Worm (Caenorhabditis elegans) whole organism, L1 larva: ENCODE data around the gene hlh-29.

Source experiments
- C04F5.9 ChIP-seq: sonication (generic microtip); optimal IDR thresholded peaks from 2 replicates; lab custom pipeline; 2016; ENCODE audit warnings: missing genetic modification characterization, missing compliant biosample characterization
- C16A3.4 ChIP-seq: fragments of 150-350 bp; optimal IDR thresholded peaks from 2 replicates; lab custom pipeline; 2014; ENCODE audit warnings: missing biosample characterization, missing genetic modification characterization
- C34B4.2 ChIP-seq: sonication (generic microtip); optimal IDR thresholded peaks from 2 replicates; lab custom pipeline; 2017; ENCODE audit warnings: mild to moderate bottlenecking, missing genetic modification characterization, missing compliant biosample characterization
- Y116A8C.19 ChIP-seq: sonication (generic microtip); optimal IDR thresholded peaks from 2 replicates; lab custom pipeline; 2016; ENCODE audit warnings: missing compliant biosample characterization, missing genetic modification characterization, borderline replicate concordance
- aha-1 ChIP-seq: fragments of 150-350 bp; optimal IDR thresholded peaks from 2 replicates; lab custom pipeline; 2014; ENCODE audit warnings: missing biosample characterization, missing genetic modification characterization
- alr-1 ChIP-seq: fragments of 200-800 bp; sonication (Bioruptor generic); optimal IDR thresholded peaks from 2 replicates; lab custom pipeline; 2018; ENCODE audit warnings: borderline replicate concordance, mild to moderate bottlenecking, missing genetic modification characterization, missing compliant biosample characterization
- blmp-1 ChIP-seq: fragments of 150-350 bp; optimal IDR thresholded peaks from 2 replicates; lab custom pipeline; 2014; ENCODE audit warnings: missing biosample characterization, missing genetic modification characterization
- ceh-90 ChIP-seq: sonication (generic microtip); optimal IDR thresholded peaks from 2 replicates; lab custom pipeline; 2016; ENCODE audit warnings: missing genetic modification characterization, missing compliant biosample characterization
- ces-1 ChIP-seq: fragments of 150-350 bp; optimal IDR thresholded peaks from 2 replicates; lab custom pipeline; 2014; ENCODE audit warnings: missing biosample characterization, missing genetic modification reagents, missing genetic modification characterization
- dpl-1 ChIP-seq, 3 experiments: fragments of 150-350 bp in 2 of 3; sonication (generic microtip) in 1 of 3; optimal IDR thresholded peaks; 2 replicates each; lab custom pipeline; 2014 to 2017; ENCODE audit warnings: missing biosample characterization in 3 of 3, missing genetic modification characterization in 3 of 3, missing genetic modification reagents in 3 of 3
- dsc-1 ChIP-seq: sonication (generic microtip); optimal IDR thresholded peaks from 2 replicates; lab custom pipeline; 2016; ENCODE audit warnings: mild to moderate bottlenecking, missing genetic modification characterization, missing compliant biosample characterization
- efl-3 ChIP-seq: fragments of 200-800 bp; sonication (Bioruptor generic); optimal IDR thresholded peaks from 2 replicates; lab custom pipeline; 2018; ENCODE audit warnings: mild to moderate bottlenecking, missing genetic modification characterization, missing compliant biosample characterization
- ets-5 ChIP-seq: fragments of 200-800 bp; sonication (Bioruptor generic); IDR thresholded peaks from 2 replicates; pipeline ENCODE4 v1.3.6; 2022; ENCODE audit warnings: missing genetic modification characterization, missing compliant biosample characterization
- fkh-10 ChIP-seq: sonication (generic microtip); optimal IDR thresholded peaks from 2 replicates; lab custom pipeline; 2017; ENCODE audit warnings: missing biosample characterization, missing genetic modification reagents, missing genetic modification characterization
- fkh-4 ChIP-seq: sonication (generic microtip); optimal IDR thresholded peaks from 2 replicates; lab custom pipeline; 2016; ENCODE audit warnings: missing compliant biosample characterization, missing genetic modification characterization, borderline replicate concordance
- fkh-8 ChIP-seq: sonication (generic microtip); optimal IDR thresholded peaks from 2 replicates; lab custom pipeline; 2016; ENCODE audit warnings: mild to moderate bottlenecking, missing genetic modification characterization, missing compliant biosample characterization
- fos-1 ChIP-seq: fragments of 150-350 bp; optimal IDR thresholded peaks from 2 replicates; lab custom pipeline; 2014; ENCODE audit warnings: missing biosample characterization, missing genetic modification characterization
- grh-1 ChIP-seq: fragments of 200-800 bp; sonication (Bioruptor generic); IDR thresholded peaks from 2 replicates; pipeline ENCODE4 v1.3.6; 2022; ENCODE audit warnings: missing genetic modification reagents, missing genetic modification characterization, missing compliant biosample characterization
- irx-1 ChIP-seq: sonication (generic microtip); optimal IDR thresholded peaks from 2 replicates; lab custom pipeline; 2016; ENCODE audit warnings: missing genetic modification characterization, missing compliant biosample characterization
- isw-1 ChIP-seq: fragments of 200-800 bp; sonication (Bioruptor generic); IDR thresholded peaks from 2 replicates; pipeline ENCODE4 v1.3.6; 2022; ENCODE audit warnings: missing genetic modification characterization, missing compliant biosample characterization
- lin-13 ChIP-seq: fragments of 150-350 bp; optimal IDR thresholded peaks from 2 replicates; lab custom pipeline; 2014; ENCODE audit warnings: missing biosample characterization, missing genetic modification reagents, missing genetic modification characterization
- lin-15B ChIP-seq: fragments of 150-350 bp; sonication (generic microtip); optimal IDR thresholded peaks from 3 replicates; lab custom pipeline; 2014; ENCODE audit warnings: missing biosample characterization, missing genetic modification characterization
- lin-35 ChIP-seq, 2 experiments: fragments of 150-350 bp; optimal IDR thresholded peaks; 2 replicates each; lab custom pipeline; 2014; ENCODE audit warnings: missing biosample characterization in 2 of 2, missing genetic modification characterization in 2 of 2, missing genetic modification reagents in 2 of 2
- lir-3 ChIP-seq: sonication (generic microtip); optimal IDR thresholded peaks from 2 replicates; lab custom pipeline; 2016; ENCODE audit warnings: mild to moderate bottlenecking, missing genetic modification characterization, moderate library complexity, missing compliant biosample characterization; ENCODE audit not compliant: poor library complexity
- lsy-2 ChIP-seq, 2 experiments: fragments of 150-350 bp; optimal IDR thresholded peaks; 2 replicates each; lab custom pipeline; 2014; ENCODE audit warnings: missing biosample characterization in 2 of 2, missing genetic modification characterization in 2 of 2
- mdl-1 ChIP-seq, 2 experiments: fragments of 150-350 bp; optimal IDR thresholded peaks; 2 replicates each; lab custom pipeline; 2014 to 2017; ENCODE audit warnings: missing biosample characterization in 2 of 2, missing genetic modification characterization in 2 of 2, inconsistent platforms in 1 of 2
- nhr-11 ChIP-seq: fragments of 150-350 bp; optimal IDR thresholded peaks from 2 replicates; lab custom pipeline; 2014; ENCODE audit warnings: missing biosample characterization, missing genetic modification characterization
- nhr-12 ChIP-seq: sonication (generic microtip); optimal IDR thresholded peaks from 2 replicates; lab custom pipeline; 2017; ENCODE audit warnings: missing biosample characterization, missing genetic modification characterization
- nhr-19 ChIP-seq: fragments of 200-800 bp; sonication (Bioruptor generic); conservative IDR thresholded peaks from 2 replicates; pipeline ENCODE4 v1.3.6; 2022; ENCODE audit warnings: missing genetic modification characterization, missing compliant biosample characterization
- nhr-20 ChIP-seq: sonication (generic microtip); optimal IDR thresholded peaks from 2 replicates; lab custom pipeline; 2016; ENCODE audit warnings: mild to moderate bottlenecking, missing genetic modification characterization, missing compliant biosample characterization
- nhr-237 ChIP-seq: fragments of 150-350 bp; optimal IDR thresholded peaks from 2 replicates; lab custom pipeline; 2014; ENCODE audit warnings: missing biosample characterization, missing genetic modification characterization
- nhr-28 ChIP-seq: fragments of 150-350 bp; optimal IDR thresholded peaks from 2 replicates; lab custom pipeline; 2014; ENCODE audit warnings: missing biosample characterization, missing genetic modification characterization
- nhr-71 ChIP-seq: sonication (generic microtip); optimal IDR thresholded peaks from 2 replicates; lab custom pipeline; 2016; ENCODE audit warnings: mild to moderate bottlenecking, missing genetic modification characterization, moderate library complexity, missing compliant biosample characterization
- nhr-76 ChIP-seq: sonication (generic microtip); optimal IDR thresholded peaks from 2 replicates; lab custom pipeline; 2017; ENCODE audit warnings: missing biosample characterization, missing genetic modification characterization
- nhr-77 ChIP-seq: fragments of 150-350 bp; optimal IDR thresholded peaks from 2 replicates; lab custom pipeline; 2014; ENCODE audit warnings: missing biosample characterization, missing genetic modification characterization
- nhr-84 ChIP-seq: sonication (generic microtip); optimal IDR thresholded peaks from 2 replicates; lab custom pipeline; 2017; ENCODE audit warnings: missing biosample characterization, missing genetic modification characterization
- nhr-85 ChIP-seq: sonication (generic microtip); peaks from one replicate; lab custom pipeline; 2016; ENCODE audit warnings: missing genetic modification characterization, inconsistent platforms, missing compliant biosample characterization
- nhr-90 ChIP-seq: sonication (generic microtip); optimal IDR thresholded peaks from 2 replicates; lab custom pipeline; 2016; ENCODE audit warnings: mild to moderate bottlenecking, missing genetic modification characterization, missing compliant biosample characterization; ENCODE audit not compliant: poor library complexity
- pag-3 ChIP-seq: sonication (generic microtip); optimal IDR thresholded peaks from 2 replicates; lab custom pipeline; 2017; ENCODE audit warnings: missing genetic modification characterization, mild to moderate bottlenecking, missing compliant biosample characterization, antibody characterized with exemption, borderline replicate concordance; ENCODE audit not compliant: insufficient read depth
- pqm-1 ChIP-seq: sonication (generic microtip); optimal IDR thresholded peaks from 3 replicates; lab custom pipeline; 2017; ENCODE audit warnings: missing biosample characterization, missing genetic modification characterization
- rnt-1 ChIP-seq: sonication (generic microtip); optimal IDR thresholded peaks from 2 replicates; lab custom pipeline; 2016; ENCODE audit warnings: mild to moderate bottlenecking, missing genetic modification characterization, moderate library complexity, missing compliant biosample characterization
- snpc-4 ChIP-seq: fragments of 150-350 bp; optimal IDR thresholded peaks from 2 replicates; lab custom pipeline; 2014; ENCODE audit warnings: missing biosample characterization, missing genetic modification characterization
- snu-23 ChIP-seq: sonication (generic microtip); optimal IDR thresholded peaks from 2 replicates; lab custom pipeline; 2016; ENCODE audit warnings: missing genetic modification characterization, missing compliant biosample characterization
- sup-37 ChIP-seq: fragments of 200-800 bp; sonication (Bioruptor generic); optimal IDR thresholded peaks from 2 replicates; lab custom pipeline; 2018; ENCODE audit warnings: mild to moderate bottlenecking, missing genetic modification characterization, missing compliant biosample characterization
- swsn-7 ChIP-seq: sonication (generic microtip); optimal IDR thresholded peaks from 2 replicates; lab custom pipeline; 2016; ENCODE audit warnings: missing genetic modification characterization, missing compliant biosample characterization
- tbx-2 ChIP-seq: sonication (generic microtip); optimal IDR thresholded peaks from 2 replicates; lab custom pipeline; 2016; ENCODE audit warnings: missing genetic modification characterization, missing compliant biosample characterization
- tlp-1 ChIP-seq: fragments of 150-350 bp; optimal IDR thresholded peaks from 2 replicates; lab custom pipeline; 2014; ENCODE audit warnings: missing biosample characterization, missing genetic modification characterization
- unc-130 ChIP-seq: fragments of 150-350 bp; optimal IDR thresholded peaks from 2 replicates; lab custom pipeline; 2017; ENCODE audit warnings: missing biosample characterization, missing genetic modification characterization, inconsistent platforms
- unc-62 ChIP-seq: fragments of 150-350 bp; optimal IDR thresholded peaks from 2 replicates; lab custom pipeline; 2014; ENCODE audit warnings: missing biosample characterization, missing genetic modification reagents, missing genetic modification characterization
- vab-15 ChIP-seq: sonication (generic microtip); optimal IDR thresholded peaks from 2 replicates; lab custom pipeline; 2017; ENCODE audit warnings: missing genotype, mild to moderate bottlenecking, missing genetic modification characterization, missing compliant biosample characterization
- xbp-1 ChIP-seq: sonication (generic microtip); optimal IDR thresholded peaks from 2 replicates; lab custom pipeline; 2016; ENCODE audit warnings: missing genetic modification characterization, missing compliant biosample characterization
- zag-1 ChIP-seq: fragments of 150-350 bp; optimal IDR thresholded peaks from 2 replicates; lab custom pipeline; 2014; ENCODE audit warnings: missing biosample characterization, missing genetic modification characterization
- ztf-4 ChIP-seq: fragments of 150-350 bp; optimal IDR thresholded peaks from 2 replicates; lab custom pipeline; 2014; ENCODE audit warnings: missing biosample characterization, missing genetic modification characterization

hlh-29 gene

ce11 chrX:17513507-17514113 is 34.8 kb downstream of the hlh-29 start, which contains the start of gene nhr-1 (continued):
- peak; percentile 54 to 74 for TF ChIP-seq lin-35 (GFP tag; optimal IDR thresholded peaks at IDR 0.05; lab: Kevin White, UChicago)
- TF ChIP-seq dsc-1 (tag; lab: Kevin White, UChicago) = peak; percentile 88
- TF ChIP-seq lsy-2 (tag; optimal IDR thresholded peaks at IDR 0.05; lab: Kevin White, UChicago) = peak; percentile 74 to 88
- TF ChIP-seq sup-37 (GFP tag; lab: Kevin White, UChicago) = peak; percentile 24
- TF ChIP-seq nhr-84 = no peak
- TF ChIP-seq ets-5 (GFP tag; lab: Robert Waterston, UW) = no peak
- TF ChIP-seq rnt-1 (tag; lab: Kevin White, UChicago) = peak; percentile 88
- TF ChIP-seq C16A3.4 (tag; lab: Kevin White, UChicago) = peak; percentile 69
- no peak for TF ChIP-seq C34B4.2 (tag; lab: Kevin White, UChicago)
- TF ChIP-seq lir-3 (tag; lab: Kevin White, UChicago) = peak; percentile 59
- peak; percentile 86 for TF ChIP-seq swsn-7 (tag; lab: Kevin White, UChicago)
- TF ChIP-seq zag-1 (tag; lab: Kevin White, UChicago) = peak; percentile 46
- TF ChIP-seq nhr-12 (tag; lab: Kevin White, UChicago) = no peak
- no peak for TF ChIP-seq lin-15B
- no peak for TF ChIP-seq ces-1 (GFP tag; lab: Kevin White, UChicago)
- peak; percentile 86 for TF ChIP-seq fkh-8
- no peak for TF ChIP-seq efl-3 (GFP tag; lab: Kevin White, UChicago)
- TF ChIP-seq nhr-237 (tag; lab: Kevin White, UChicago) = peak; percentile 25
- no peak for TF ChIP-seq vab-15 (tag; lab: Kevin White, UChicago)
- TF ChIP-seq tbx-2 (tag; lab: Kevin White, UChicago) = peak; percentile 89
- TF ChIP-seq aha-1 (tag; lab: Kevin White, UChicago) = no peak
- peak; percentile 87 for TF ChIP-seq fos-1 (tag; lab: Kevin White, UChicago)
- peak; percentile 96 for TF ChIP-seq nhr-20 (tag; lab: Kevin White, UChicago)
- peak; percentile 29 for TF ChIP-seq snpc-4 (tag; lab: Kevin White, UChicago)
- no peak for TF ChIP-seq pag-3
- TF ChIP-seq alr-1 (tag; lab: Kevin White, UChicago) = no peak
- TF ChIP-seq fkh-4 (tag; lab: Kevin White, UChicago) = no peak
- TF ChIP-seq xbp-1 (tag; lab: Kevin White, UChicago) = peak; percentile 76
- TF ChIP-seq grh-1 (GFP tag; lab: Robert Waterston, UW) = peak; percentile 44; the same call in 1 of the 2 replicates
- TF ChIP-seq isw-1 = peak; percentile 38
- peak; percentile 47 for TF ChIP-seq irx-1 (tag; lab: Kevin White, UChicago)
- peak; percentile 72 for TF ChIP-seq fkh-10
- TF ChIP-seq mdl-1 (tag; optimal IDR thresholded peaks at IDR 0.05; lab: Kevin White, UChicago) = peak; percentile 41 to 92
- TF ChIP-seq nhr-28 (tag; lab: Kevin White, UChicago) = no peak
- TF ChIP-seq nhr-71 (tag; lab: Kevin White, UChicago) = peak; percentile 96
- TF ChIP-seq unc-130 = peak; percentile 70
- TF ChIP-seq blmp-1 (tag; lab: Kevin White, UChicago) = peak; percentile 90
- no peak for TF ChIP-seq nhr-76 (tag; lab: Kevin White, UChicago)
- peak; percentile 95 for TF ChIP-seq nhr-85
- no peak for TF ChIP-seq lin-13
- no peak for TF ChIP-seq C04F5.9 (tag; lab: Kevin White, UChicago)
- TF ChIP-seq dpl-1 (GFP tag; optimal IDR thresholded peaks at IDR 0.05; lab: Kevin White, UChicago) = peak in 2 of 3 experiments; percentile 34 to 35
- peak; percentile 67 for TF ChIP-seq nhr-90 (tag; lab: Kevin White, UChicago)
- peak; percentile 83 for TF ChIP-seq nhr-19 (GFP tag; lab: Robert Waterston, UW)
- no peak for TF ChIP-seq tlp-1 (tag; lab: Kevin White, UChicago)
- no peak for TF ChIP-seq ceh-90
- TF ChIP-seq Y116A8C.19 = no peak
- TF ChIP-seq snu-23 = peak; percentile 95
- TF ChIP-seq pqm-1 (tag; lab: Kevin White, UChicago) = no peak
- TF ChIP-seq unc-62 (GFP tag; lab: Kevin White, UChicago) = no peak
- peak; percentile 58 for TF ChIP-seq nhr-11 (tag; lab: Kevin White, UChicago)
- TF ChIP-seq ztf-4 (tag; lab: Kevin White, UChicago) = peak; percentile 85
- TF ChIP-seq nhr-77 = peak; percentile 62
